Worm (Caenorhabditis elegans) whole organism, L1 larva: Measurements from ENCODE around the gene T15B7.8.

Experiments used
- alr-1 ChIP-seq: fragments of 200-800 bp; sonication (Bioruptor generic); optimal IDR thresholded peaks from 2 replicates; lab custom pipeline; 2018; ENCODE audit warnings: borderline replicate concordance, mild to moderate bottlenecking, missing genetic modification characterization, missing compliant biosample characterization
- ama-1 ChIP-seq: fragments of 150-350 bp; optimal IDR thresholded peaks from 2 replicates; lab custom pipeline; 2014
- ceh-90 ChIP-seq: sonication (generic microtip); optimal IDR thresholded peaks from 2 replicates; lab custom pipeline; 2016; ENCODE audit warnings: missing genetic modification characterization, missing compliant biosample characterization
- elt-3 ChIP-seq, 6 experiments: fragments of 150-350 bp in 1 of 6; sonication (generic microtip); optimal IDR thresholded peaks; 2 replicates each; lab custom pipeline; 2017 to 2018; ENCODE audit warnings: missing biosample characterization in 6 of 6, missing genetic modification characterization in 6 of 6, inconsistent platforms in 1 of 6
- ets-5 ChIP-seq: fragments of 200-800 bp; sonication (Bioruptor generic); IDR thresholded peaks from 2 replicates; pipeline ENCODE4 v1.3.6; 2022; ENCODE audit warnings: missing genetic modification characterization, missing compliant biosample characterization
- fos-1 ChIP-seq: fragments of 150-350 bp; optimal IDR thresholded peaks from 2 replicates; lab custom pipeline; 2014; ENCODE audit warnings: missing biosample characterization, missing genetic modification characterization
- pag-3 ChIP-seq: sonication (generic microtip); optimal IDR thresholded peaks from 2 replicates; lab custom pipeline; 2017; ENCODE audit warnings: missing genetic modification characterization, mild to moderate bottlenecking, missing compliant biosample characterization, antibody characterized with exemption, borderline replicate concordance; ENCODE audit not compliant: insufficient read depth
- snpc-4 ChIP-seq: fragments of 150-350 bp; optimal IDR thresholded peaks from 2 replicates; lab custom pipeline; 2014; ENCODE audit warnings: missing biosample characterization, missing genetic modification characterization
- swsn-7 ChIP-seq: sonication (generic microtip); optimal IDR thresholded peaks from 2 replicates; lab custom pipeline; 2016; ENCODE audit warnings: missing genetic modification characterization, missing compliant biosample characterization
- zag-1 ChIP-seq: fragments of 150-350 bp; optimal IDR thresholded peaks from 2 replicates; lab custom pipeline; 2014; ENCODE audit warnings: missing biosample characterization, missing genetic modification characterization

DNA sequence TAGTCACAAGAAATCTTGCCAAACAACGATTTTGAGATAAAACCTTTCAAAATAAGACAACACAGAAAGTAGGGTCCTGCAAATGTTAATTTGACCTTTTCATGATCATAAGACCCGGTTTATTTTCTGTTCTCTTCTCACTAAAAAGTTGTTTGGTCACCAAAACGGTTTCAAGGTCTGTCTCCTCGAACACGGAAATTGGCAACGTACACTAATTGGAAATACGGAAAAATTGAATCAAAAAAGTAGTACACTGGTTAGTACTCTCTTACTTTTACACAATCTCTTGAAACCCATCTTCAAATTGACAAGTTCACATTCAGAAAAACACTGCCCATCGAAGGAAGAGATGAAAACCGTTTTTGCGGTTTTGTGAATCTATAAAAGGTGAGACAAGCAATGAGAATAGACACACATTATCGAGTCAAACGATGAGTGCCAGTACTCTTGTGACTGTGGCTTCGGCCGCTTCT is 9.2 kb downstream of the T15B7.8 start, which contains the start of gene col-142:
- TF ChIP-seq fos-1 (tag; lab: Kevin White, UChicago) (no peak), pag-3 (no peak), zag-1 (tag; lab: Kevin White, UChicago) (no peak), ets-5 (no peak), alr-1 (tag; lab: Kevin White, UChicago) (no peak), ceh-90 (tag; lab: Kevin White, UChicago) (no peak), ama-1 (no peak), snpc-4 (tag; lab: Kevin White, UChicago) (no peak), elt-3 (tag; optimal IDR thresholded peaks at IDR 0.05; lab: Kevin White, UChicago) (no peak), swsn-7 (tag; lab: Kevin White, UChicago) (no peak)
